Worm (Caenorhabditis elegans): ENCODE measurements around the gene nhr-70.

Gene nhr-70

DNA sequence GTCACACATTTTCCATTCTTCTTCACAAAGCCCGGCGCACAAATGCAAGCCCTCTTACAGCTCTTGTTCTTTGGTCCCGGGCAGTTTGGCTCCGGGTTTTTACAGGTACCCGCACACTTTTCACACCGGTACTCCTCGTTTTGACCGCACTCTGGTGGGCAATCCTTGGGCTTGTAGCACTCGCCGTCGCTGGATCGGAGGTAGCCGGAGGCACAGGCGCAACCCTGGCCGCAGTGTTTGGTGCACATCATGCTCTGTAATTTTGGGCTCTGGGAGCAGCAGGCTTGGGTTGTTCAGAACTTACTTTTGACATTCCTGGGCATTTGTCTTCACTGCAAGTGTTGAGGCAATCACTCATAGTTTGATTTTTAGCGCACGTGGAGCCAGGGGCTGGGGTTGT lies 41.0 kb downstream of the nhr-70 start:
- TF ChIP-seq pha-2 (tag; optimal IDR thresholded peaks at IDR 0.05) (no peak), ceh-6 (GFP tag; optimal IDR thresholded peaks at IDR 0.05) (no peak), ceh-9 (tag; optimal IDR thresholded peaks at IDR 0.05) (no peak), nfya-1 (tag; optimal IDR thresholded peaks at IDR 0.05) (no peak), fax-1 (tag; optimal IDR thresholded peaks at IDR 0.05) (no peak), ama-1 (optimal IDR thresholded peaks at IDR 0.05) (no peak), sdc-2 (tag; optimal IDR thresholded peaks at IDR 0.05) (no peak), ceh-30 (tag; optimal IDR thresholded peaks at IDR 0.05) (no peak), tbx-7 (tag; optimal IDR thresholded peaks at IDR 0.05) (no peak), Y22D7AL.16 (tag; optimal IDR thresholded peaks at IDR 0.05) (no peak)

ce11 chrV:18658914-18659313 lies 42.5 kb downstream of the nhr-70 start:
- TF ChIP-seq ceh-18 (tag; optimal IDR thresholded peaks at IDR 0.05) (no peak), K02D7.2 (tag; optimal IDR thresholded peaks at IDR 0.05) (no peak), unc-55 (GFP tag; optimal IDR thresholded peaks at IDR 0.05) (no peak), tbx-7 (tag; optimal IDR thresholded peaks at IDR 0.05) (no peak), nhr-11 (tag; optimal IDR thresholded peaks at IDR 0.05) (no peak), che-1 (tag; optimal IDR thresholded peaks at IDR 0.05) (no peak), mec-3 (tag; optimal IDR thresholded peaks at IDR 0.05; ENCODE audit: borderline replicate concordance) (no peak), F13H6.1 (tag; optimal IDR thresholded peaks at IDR 0.05) (no peak)

DNA sequence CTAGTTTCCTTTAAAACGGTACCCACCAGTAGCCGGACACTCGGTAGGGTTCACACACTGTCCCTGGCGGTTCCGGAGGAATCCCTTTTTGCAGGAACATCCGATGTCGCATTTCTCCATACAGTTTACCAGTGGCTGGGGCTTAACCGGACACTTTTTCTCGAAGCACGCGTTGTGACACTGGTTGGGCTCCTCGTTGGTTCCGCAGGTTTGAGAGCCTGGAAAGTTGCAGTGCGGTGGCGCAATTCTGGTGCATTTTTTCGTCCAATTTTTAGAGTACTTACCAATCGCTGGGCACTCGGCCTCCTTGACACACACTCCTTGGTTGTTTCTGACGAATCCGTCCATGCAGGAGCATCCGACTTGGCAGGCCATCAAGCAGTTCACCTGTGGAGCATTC lies 45.9 kb downstream of the nhr-70 start:
- no peak for TF ChIP-seq ceh-30 (tag; optimal IDR thresholded peaks at IDR 0.05)
- TF ChIP-seq che-1 (tag; optimal IDR thresholded peaks at IDR 0.05), result no peak
- TF ChIP-seq zip-5 (tag; optimal IDR thresholded peaks at IDR 0.05), result no peak
- no peak for TF ChIP-seq ceh-19 (GFP tag; optimal IDR thresholded peaks at IDR 0.05)
- TF ChIP-seq ttx-3 (tag; optimal IDR thresholded peaks at IDR 0.05), result no peak
- no peak for TF ChIP-seq unc-42 (tag; optimal IDR thresholded peaks at IDR 0.05)
- no peak for TF ChIP-seq ahr-1 (tag; optimal IDR thresholded peaks at IDR 0.05)

DNA sequence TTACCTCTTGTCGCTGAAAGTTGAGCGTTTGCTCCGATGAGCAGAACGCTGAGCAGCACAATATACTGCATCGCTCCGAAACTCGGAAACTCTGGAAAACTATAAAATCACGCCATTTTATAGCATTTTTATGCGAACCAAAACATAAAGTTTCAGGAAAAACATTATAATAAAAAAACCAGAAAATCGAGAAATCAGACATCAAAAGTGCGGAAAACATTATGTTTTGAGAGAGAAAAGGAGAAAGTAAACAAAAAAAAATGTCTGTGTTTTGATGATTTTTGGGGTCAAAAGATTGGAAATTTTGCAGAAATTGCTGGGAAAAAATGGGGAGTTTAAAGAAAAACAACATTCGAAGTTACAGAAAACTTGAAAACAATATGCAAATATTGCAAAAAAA lies 47.6 kb downstream of the nhr-70 start, which contains the start of gene Y69H2.3:
Gene Y69H2.3 (minus strand): TSS at position 101 of the 400 bp plus-strand sequence.
- TF ChIP-seq unc-55 (GFP tag; optimal IDR thresholded peaks at IDR 0.05) (no peak), che-1 (tag; optimal IDR thresholded peaks at IDR 0.05) (no peak), eyg-1 (tag; optimal IDR thresholded peaks at IDR 0.05) (no peak), unc-86 (tag; optimal IDR thresholded peaks at IDR 0.05) (no peak), pros-1 (tag; optimal IDR thresholded peaks at IDR 0.05) (no peak), nhr-11 (tag; optimal IDR thresholded peaks at IDR 0.05) (no peak), pat-9 (tag; optimal IDR thresholded peaks at IDR 0.05) (no peak)

DNA sequence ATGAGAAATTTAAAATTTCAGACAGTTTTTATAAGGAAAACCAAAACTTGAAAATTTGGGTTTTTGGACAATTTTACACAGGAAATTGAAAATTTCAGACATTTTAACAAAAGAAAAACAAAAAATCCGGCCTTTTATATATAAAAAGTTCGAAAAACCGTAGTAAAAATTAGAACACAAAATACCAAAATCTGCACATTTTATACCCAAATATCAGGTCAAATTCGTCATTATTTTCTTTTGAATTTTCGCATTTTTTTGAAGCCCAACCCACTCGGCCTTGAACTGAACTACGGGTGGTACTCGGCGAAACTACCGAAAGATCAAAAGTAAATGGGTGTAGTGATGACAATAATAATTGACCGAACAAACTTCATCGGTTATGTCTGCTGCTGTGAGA lies 50.8 kb downstream of the nhr-70 start:
- TF ChIP-seq ceh-48 (tag; optimal IDR thresholded peaks at IDR 0.05) (no peak), ceh-14 (tag; optimal IDR thresholded peaks at IDR 0.05) (no peak), unc-86 (tag; optimal IDR thresholded peaks at IDR 0.05) (no peak), C08G9.2 (tag; optimal IDR thresholded peaks at IDR 0.05) (no peak), eyg-1 (tag; optimal IDR thresholded peaks at IDR 0.05) (no peak), odd-2 (tag; optimal IDR thresholded peaks at IDR 0.05) (no peak), lim-6 (tag; optimal IDR thresholded peaks at IDR 0.05) (no peak), ceh-22 (tag; optimal IDR thresholded peaks at IDR 0.05) (no peak), ceh-34 (tag; optimal IDR thresholded peaks at IDR 0.05) (no peak), pag-3 (tag; optimal IDR thresholded peaks at IDR 0.05; ENCODE audit: borderline replicate concordance) (no peak), pha-2 (tag; optimal IDR thresholded peaks at IDR 0.05) (no peak), ceh-18 (tag; optimal IDR thresholded peaks at IDR 0.05) (no peak), ceh-45 (GFP tag; IDR thresholded peaks at IDR 0.05) (no peak), hlh-6 (tag; optimal IDR thresholded peaks at IDR 0.05) (no peak), ets-4 (tag; optimal IDR thresholded peaks at IDR 0.05) (no peak), elt-2 (tag; optimal IDR thresholded peaks at IDR 0.05) (no peak), pqm-1 (tag; optimal IDR thresholded peaks at IDR 0.05) (no peak)

Data from whole organism, late embryonic.